Worm (Caenorhabditis elegans) whole organism, early embryonic: ENCODE measurements around the gene gei-4.

ENCODE experiments used
- B0310.2 ChIP-seq: sonication (generic microtip); optimal IDR thresholded peaks from 2 replicates; lab custom pipeline; 2016; ENCODE audit warnings: mild to moderate bottlenecking, missing genetic modification characterization, missing compliant biosample characterization
- F13C5.2 ChIP-seq: sonication (generic microtip); optimal IDR thresholded peaks from 2 replicates; lab custom pipeline; 2017; ENCODE audit warnings: mild to moderate bottlenecking, missing genetic modification characterization, inconsistent platforms, missing compliant biosample characterization
- aly-1 ChIP-seq: sonication (generic microtip); optimal IDR thresholded peaks from 2 replicates; lab custom pipeline; 2016; ENCODE audit warnings: missing genetic modification characterization, missing compliant biosample characterization
- ama-1 ChIP-seq: fragments of 150-350 bp; optimal IDR thresholded peaks from 2 replicates; lab custom pipeline; 2014
- ceh-13 ChIP-seq: fragments of 200-800 bp; sonication (Bioruptor generic); optimal IDR thresholded peaks from 2 replicates; lab custom pipeline; 2018; ENCODE audit warnings: mild to moderate bottlenecking, missing genetic modification characterization, missing compliant biosample characterization
- ceh-36 ChIP-seq: sonication (generic microtip); optimal IDR thresholded peaks from 2 replicates; lab custom pipeline; 2016; ENCODE audit warnings: missing genetic modification characterization, inconsistent platforms, missing compliant biosample characterization
- ets-7 ChIP-seq: sonication (generic microtip); optimal IDR thresholded peaks from 2 replicates; lab custom pipeline; 2016; ENCODE audit warnings: missing genotype, missing genetic modification characterization, missing compliant biosample characterization
- flt-1 ChIP-seq: fragments of 200-800 bp; sonication (Bioruptor generic); IDR thresholded peaks from 2 replicates; pipeline ENCODE4 v1.3.6; 2022; ENCODE audit warnings: missing genetic modification characterization, missing compliant biosample characterization
- hmbx-1 ChIP-seq: sonication (generic microtip); optimal IDR thresholded peaks from 2 replicates; lab custom pipeline; 2016; ENCODE audit warnings: mild to moderate bottlenecking, missing genetic modification characterization, missing compliant biosample characterization
- hmg-4 ChIP-seq: fragments of 200-800 bp; sonication (Bioruptor generic); optimal IDR thresholded peaks from 2 replicates; lab custom pipeline; 2018; ENCODE audit warnings: mild to moderate bottlenecking, missing genetic modification characterization, missing compliant biosample characterization
- hnd-1 ChIP-seq: sonication (generic microtip); optimal IDR thresholded peaks from 2 replicates; lab custom pipeline; 2016; ENCODE audit warnings: missing genetic modification characterization, missing compliant biosample characterization
- pes-1 ChIP-seq: fragments of 200-800 bp; sonication (Bioruptor generic); IDR thresholded peaks from 2 replicates; pipeline ENCODE4 v1.3.6; 2022; ENCODE audit warnings: missing genetic modification reagents, missing genetic modification characterization, missing compliant biosample characterization
- scrt-1 ChIP-seq: fragments of 200-800 bp; sonication (Bioruptor generic); IDR thresholded peaks from 2 replicates; pipeline ENCODE4 v1.3.6; 2022; ENCODE audit warnings: missing genetic modification characterization, missing compliant biosample characterization
- sea-1 ChIP-seq: fragments of 200-800 bp; sonication (Bioruptor generic); conservative IDR thresholded peaks from 2 replicates; pipeline ENCODE4 v1.3.6; 2022; ENCODE audit warnings: missing genetic modification characterization, missing compliant biosample characterization
- tbx-11 ChIP-seq: fragments of 200-800 bp; sonication (Bioruptor generic); IDR thresholded peaks from 2 replicates; pipeline ENCODE4 v1.3.6; 2022; ENCODE audit warnings: missing genetic modification characterization, missing compliant biosample characterization
- tbx-37 ChIP-seq: fragments of 200-800 bp; sonication (Bioruptor generic); conservative IDR thresholded peaks from 2 replicates; pipeline ENCODE4 v1.3.6; 2022; ENCODE audit warnings: missing genetic modification reagents, missing genetic modification characterization, missing compliant biosample characterization
- tra-4 ChIP-seq: sonication (generic microtip); optimal IDR thresholded peaks from 2 replicates; lab custom pipeline; 2017; ENCODE audit warnings: missing genetic modification characterization, missing compliant biosample characterization

gei-4 gene

DNA sequence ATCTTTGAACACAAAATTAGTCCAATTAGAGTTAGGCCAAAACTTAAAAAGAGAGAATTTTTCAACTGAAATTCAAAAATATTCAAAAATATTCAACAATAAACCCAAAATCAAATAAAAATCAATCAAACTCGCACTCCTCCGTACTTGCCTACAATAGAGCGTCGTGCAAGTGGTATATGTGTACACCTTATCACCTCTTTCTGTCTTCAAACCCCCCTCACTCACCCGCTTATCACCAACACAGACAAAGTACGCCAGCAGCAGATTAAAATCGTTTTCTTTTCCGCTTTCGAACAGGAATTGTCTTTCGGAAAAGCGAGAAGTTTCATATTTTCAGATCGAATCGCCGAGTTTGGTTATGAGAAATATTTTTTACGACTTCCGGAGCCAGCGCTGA is 55.4 kb downstream of the gei-4 start:
- TF ChIP-seq flt-1 (GFP tag; lab: Robert Waterston, UW) (no peak), sea-1 (GFP tag; lab: Robert Waterston, UW) (no peak), aly-1 (tag; lab: Kevin White, UChicago) (no peak), ama-1 (no peak), tbx-11 (GFP tag; lab: Robert Waterston, UW) (no peak), tbx-37 (no peak), B0310.2 (tag; lab: Kevin White, UChicago) (no peak), ets-7 (tag; lab: Kevin White, UChicago) (no peak)

- TF ChIP-seq ceh-36 (tag; lab: Kevin White, UChicago) (no peak), flt-1 (GFP tag; lab: Robert Waterston, UW) (no peak), ama-1 (no peak), ceh-13 (no peak), pes-1 (GFP tag; lab: Robert Waterston, UW) (no peak), B0310.2 (tag; lab: Kevin White, UChicago) (no peak), sea-1 (GFP tag; lab: Robert Waterston, UW) (no peak), aly-1 (tag; lab: Kevin White, UChicago) (no peak), hnd-1 (tag; lab: Kevin White, UChicago) (no peak), hmbx-1 (no peak), tbx-11 (GFP tag; lab: Robert Waterston, UW) (no peak)
Measured at ce11 chrIII:298456-298855, 56.1 kb downstream of the gei-4 start, which contains the start of gene ads-1. ads-1 (minus strand) TSS chrIII:298556.

ce11 chrIII:294527-294926 is 60.1 kb downstream of the gei-4 start, which contains the start of gene Y50D7A.13:
Y50D7A.13 (minus strand) TSS chrIII:294627.
- no peak for TF ChIP-seq hnd-1 (tag; lab: Kevin White, UChicago)
- no peak for TF ChIP-seq sea-1 (GFP tag; lab: Robert Waterston, UW)
- TF ChIP-seq ama-1, result no peak
- TF ChIP-seq aly-1 (tag; lab: Kevin White, UChicago), result no peak
- TF ChIP-seq pes-1 (GFP tag; lab: Robert Waterston, UW), result no peak
- no peak for TF ChIP-seq tbx-37
- TF ChIP-seq B0310.2 (tag; lab: Kevin White, UChicago), result no peak
- TF ChIP-seq tbx-11 (GFP tag; lab: Robert Waterston, UW), result no peak
- no peak for TF ChIP-seq hmg-4
- no peak for TF ChIP-seq tra-4 (tag; lab: Kevin White, UChicago)
- no peak for TF ChIP-seq ets-7 (tag; lab: Kevin White, UChicago)
- no peak for TF ChIP-seq ceh-36 (tag; lab: Kevin White, UChicago)
- no peak for TF ChIP-seq ceh-13
- no peak for TF ChIP-seq hmbx-1
- no peak for TF ChIP-seq flt-1 (GFP tag; lab: Robert Waterston, UW)
- TF ChIP-seq F13C5.2 (tag; lab: Kevin White, UChicago), result no peak
- TF ChIP-seq scrt-1, result no peak
